Worm (Caenorhabditis elegans): ENCODE results near the gene trmt-10A.

DNA sequence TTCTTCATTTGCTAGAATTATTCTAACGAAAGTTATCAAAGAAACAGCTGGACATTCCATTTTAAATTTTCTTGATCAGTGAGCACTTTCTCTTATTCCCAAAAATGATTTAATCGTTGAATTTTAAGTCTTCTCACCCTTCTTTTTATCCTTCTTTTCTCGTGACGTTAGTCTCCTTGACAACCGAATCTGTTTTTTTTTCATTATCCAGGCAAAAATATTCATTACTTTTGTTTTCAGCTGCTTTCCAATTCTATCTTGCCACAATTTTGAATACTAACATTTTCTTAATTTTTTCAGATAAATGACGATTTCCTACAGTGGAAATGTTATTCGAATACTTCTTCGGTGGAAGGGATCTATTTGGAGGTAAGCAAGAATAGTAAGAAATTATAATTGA, 28.4 kb downstream of the trmt-10A start, which contains the start of gene best-13:
- TF ChIP-seq aly-2 (tag; optimal IDR thresholded peaks at IDR 0.05) (no peak), nhr-12 (tag; optimal IDR thresholded peaks at IDR 0.05) (no peak), mdl-1 (tag; optimal IDR thresholded peaks at IDR 0.05) (no peak), pqm-1 (tag; optimal IDR thresholded peaks at IDR 0.05) (no peak)

All from whole organism, L3 larva.